Worm (Caenorhabditis elegans) whole organism, early embryonic: ENCODE measurements around the gene msp-77.
"Not testable (repeated sequence)": the region's sequence is repeated elsewhere in the genome, so short reads cannot be mapped to it uniquely, and the experiment has no call there.

ENCODE experiments used
- B0310.2 ChIP-seq: sonication (generic microtip); optimal IDR thresholded peaks from 2 replicates; lab custom pipeline; 2016; ENCODE audit warnings: mild to moderate bottlenecking, missing genetic modification characterization, missing compliant biosample characterization
- F13C5.2 ChIP-seq: sonication (generic microtip); optimal IDR thresholded peaks from 2 replicates; lab custom pipeline; 2017; ENCODE audit warnings: mild to moderate bottlenecking, missing genetic modification characterization, inconsistent platforms, missing compliant biosample characterization
- aly-1 ChIP-seq: sonication (generic microtip); optimal IDR thresholded peaks from 2 replicates; lab custom pipeline; 2016; ENCODE audit warnings: missing genetic modification characterization, missing compliant biosample characterization
- ama-1 ChIP-seq: fragments of 150-350 bp; optimal IDR thresholded peaks from 2 replicates; lab custom pipeline; 2014
- ceh-13 ChIP-seq: fragments of 200-800 bp; sonication (Bioruptor generic); optimal IDR thresholded peaks from 2 replicates; lab custom pipeline; 2018; ENCODE audit warnings: mild to moderate bottlenecking, missing genetic modification characterization, missing compliant biosample characterization
- ceh-36 ChIP-seq: sonication (generic microtip); optimal IDR thresholded peaks from 2 replicates; lab custom pipeline; 2016; ENCODE audit warnings: missing genetic modification characterization, inconsistent platforms, missing compliant biosample characterization
- ets-7 ChIP-seq: sonication (generic microtip); optimal IDR thresholded peaks from 2 replicates; lab custom pipeline; 2016; ENCODE audit warnings: missing genotype, missing genetic modification characterization, missing compliant biosample characterization
- flt-1 ChIP-seq: fragments of 200-800 bp; sonication (Bioruptor generic); IDR thresholded peaks from 2 replicates; pipeline ENCODE4 v1.3.6; 2022; ENCODE audit warnings: missing genetic modification characterization, missing compliant biosample characterization
- hmbx-1 ChIP-seq: sonication (generic microtip); optimal IDR thresholded peaks from 2 replicates; lab custom pipeline; 2016; ENCODE audit warnings: mild to moderate bottlenecking, missing genetic modification characterization, missing compliant biosample characterization
- hmg-4 ChIP-seq: fragments of 200-800 bp; sonication (Bioruptor generic); optimal IDR thresholded peaks from 2 replicates; lab custom pipeline; 2018; ENCODE audit warnings: mild to moderate bottlenecking, missing genetic modification characterization, missing compliant biosample characterization
- hnd-1 ChIP-seq: sonication (generic microtip); optimal IDR thresholded peaks from 2 replicates; lab custom pipeline; 2016; ENCODE audit warnings: missing genetic modification characterization, missing compliant biosample characterization
- pes-1 ChIP-seq: fragments of 200-800 bp; sonication (Bioruptor generic); IDR thresholded peaks from 2 replicates; pipeline ENCODE4 v1.3.6; 2022; ENCODE audit warnings: missing genetic modification reagents, missing genetic modification characterization, missing compliant biosample characterization
- scrt-1 ChIP-seq: fragments of 200-800 bp; sonication (Bioruptor generic); IDR thresholded peaks from 2 replicates; pipeline ENCODE4 v1.3.6; 2022; ENCODE audit warnings: missing genetic modification characterization, missing compliant biosample characterization
- sea-1 ChIP-seq: fragments of 200-800 bp; sonication (Bioruptor generic); conservative IDR thresholded peaks from 2 replicates; pipeline ENCODE4 v1.3.6; 2022; ENCODE audit warnings: missing genetic modification characterization, missing compliant biosample characterization
- tbx-11 ChIP-seq: fragments of 200-800 bp; sonication (Bioruptor generic); IDR thresholded peaks from 2 replicates; pipeline ENCODE4 v1.3.6; 2022; ENCODE audit warnings: missing genetic modification characterization, missing compliant biosample characterization
- tbx-37 ChIP-seq: fragments of 200-800 bp; sonication (Bioruptor generic); conservative IDR thresholded peaks from 2 replicates; pipeline ENCODE4 v1.3.6; 2022; ENCODE audit warnings: missing genetic modification reagents, missing genetic modification characterization, missing compliant biosample characterization
- tra-4 ChIP-seq: sonication (generic microtip); optimal IDR thresholded peaks from 2 replicates; lab custom pipeline; 2017; ENCODE audit warnings: missing genetic modification characterization, missing compliant biosample characterization

The msp-77 gene

ce11 chrIV:9884257-9884656, 10.2 kb upstream of the msp-77 start, which contains the start of the genes prp-18 and mccc-1:
TSS of gene prp-18 (minus strand) at chrIV:9884383.
TSS of gene mccc-1 (plus strand) at chrIV:9884570.
- TF ChIP-seq ceh-13 (GFP tag; lab: Kevin White, UChicago), result no peak
- TF ChIP-seq tbx-37 (GFP tag; lab: Robert Waterston, UW), result no peak
- TF ChIP-seq aly-1, result no peak
- no peak for TF ChIP-seq tbx-11 (GFP tag; lab: Robert Waterston, UW)
- TF ChIP-seq B0310.2 (tag; lab: Kevin White, UChicago), result no peak
- TF ChIP-seq hmg-4, result no peak

- TF ChIP-seq ets-7 (tag; lab: Kevin White, UChicago) (no peak), tbx-37 (GFP tag; lab: Robert Waterston, UW) (no peak), aly-1 (no peak), pes-1 (GFP tag; lab: Robert Waterston, UW) (no peak), ceh-13 (GFP tag; lab: Kevin White, UChicago) (no peak), ceh-36 (no peak), flt-1 (GFP tag; lab: Robert Waterston, UW) (no peak), tra-4 (tag; lab: Kevin White, UChicago) (no peak), hnd-1 (tag; lab: Kevin White, UChicago) (no peak), F13C5.2 (no peak), ama-1 (lab: Kevin White, UChicago) (no peak), hmbx-1 (tag; lab: Kevin White, UChicago) (no peak)
Observed at ce11 chrIV:9889857-9890256, 4.6 kb upstream of the msp-77 start, which contains the start of gene ttbk-3. TSS of gene ttbk-3 (minus strand) at chrIV:9889957.

- TF ChIP-seq tbx-37 (GFP tag; lab: Robert Waterston, UW), result no peak
- no peak for TF ChIP-seq hmbx-1 (tag; lab: Kevin White, UChicago)
- no peak for TF ChIP-seq hmg-4
- no peak for TF ChIP-seq ceh-36
- TF ChIP-seq ceh-13 (GFP tag; lab: Kevin White, UChicago), result no peak
- no peak for TF ChIP-seq tra-4 (tag; lab: Kevin White, UChicago)
- no peak for TF ChIP-seq flt-1 (GFP tag; lab: Robert Waterston, UW)
- no peak for TF ChIP-seq B0310.2 (tag; lab: Kevin White, UChicago)
- TF ChIP-seq sea-1 (GFP tag; lab: Robert Waterston, UW), result no peak
- TF ChIP-seq ets-7 (tag; lab: Kevin White, UChicago), result no peak
Observed at ce11 chrIV:9891938-9892337, 2.5 kb upstream of the msp-77 start, which contains the start of gene F32B6.4. TSS of gene F32B6.4 (minus strand) at chrIV:9892038.

- TF ChIP-seq ceh-36; flt-1 (GFP tag; lab: Robert Waterston, UW); hnd-1 (tag; lab: Kevin White, UChicago): not testable (repeated sequence)
Observed at ce11 chrIV:9893649-9894048, 782 bp upstream of the msp-77 start, which contains the start of gene sss-1. TSS of gene sss-1 (minus strand) at chrIV:9893749.

ce11 chrIV:9895088-9895487, 657 bp downstream of the msp-77 start, which contains the start of gene ssp-32:
TSS of gene ssp-32 (plus strand) at chrIV:9895388.
- TF ChIP-seq tra-4 (tag; lab: Kevin White, UChicago) (no peak), tbx-37 (GFP tag; lab: Robert Waterston, UW) (no peak), hnd-1 (tag; lab: Kevin White, UChicago) (no peak), hmbx-1 (tag; lab: Kevin White, UChicago) (no peak), hmg-4 (no peak), aly-1 (no peak), scrt-1 (no peak)

ce11 chrIV:9898712-9899111, 4.3 kb downstream of the msp-77 start, which contains the start of gene tbc-3:
TSS of gene tbc-3 (plus strand) at chrIV:9899012.
- no peak for TF ChIP-seq ets-7 (tag; lab: Kevin White, UChicago)
- TF ChIP-seq ama-1 (lab: Kevin White, UChicago), result no peak
- no peak for TF ChIP-seq F13C5.2
- no peak for TF ChIP-seq hmg-4
- no peak for TF ChIP-seq B0310.2 (tag; lab: Kevin White, UChicago)
- TF ChIP-seq tbx-11 (GFP tag; lab: Robert Waterston, UW), result no peak
- no peak for TF ChIP-seq ceh-36
- TF ChIP-seq aly-1, result no peak
- TF ChIP-seq scrt-1, result no peak
- TF ChIP-seq pes-1 (GFP tag; lab: Robert Waterston, UW), result no peak
- no peak for TF ChIP-seq tra-4 (tag; lab: Kevin White, UChicago)
- no peak for TF ChIP-seq flt-1 (GFP tag; lab: Robert Waterston, UW)

ce11 chrIV:9899227-9899626, 4.8 kb downstream of the msp-77 start:
- no peak for TF ChIP-seq pes-1 (GFP tag; lab: Robert Waterston, UW)
- TF ChIP-seq tbx-37 (GFP tag; lab: Robert Waterston, UW), result no peak
- no peak for TF ChIP-seq ets-7 (tag; lab: Kevin White, UChicago)
- no peak for TF ChIP-seq scrt-1
- no peak for TF ChIP-seq ceh-36
- no peak for TF ChIP-seq aly-1
- TF ChIP-seq flt-1 (GFP tag; lab: Robert Waterston, UW), result no peak
- TF ChIP-seq F13C5.2, result no peak
- TF ChIP-seq ama-1 (lab: Kevin White, UChicago), result no peak
- no peak for TF ChIP-seq hnd-1 (tag; lab: Kevin White, UChicago)
- TF ChIP-seq ceh-13 (GFP tag; lab: Kevin White, UChicago), result no peak
- no peak for TF ChIP-seq sea-1 (GFP tag; lab: Robert Waterston, UW)
- no peak for TF ChIP-seq hmg-4
- TF ChIP-seq B0310.2 (tag; lab: Kevin White, UChicago), result no peak
- TF ChIP-seq hmbx-1 (tag; lab: Kevin White, UChicago), result no peak
- no peak for TF ChIP-seq tbx-11 (GFP tag; lab: Robert Waterston, UW)
- no peak for TF ChIP-seq tra-4 (tag; lab: Kevin White, UChicago)

- no peak for TF ChIP-seq hmbx-1 (tag; lab: Kevin White, UChicago)
- TF ChIP-seq tbx-37 (GFP tag; lab: Robert Waterston, UW), result no peak
- TF ChIP-seq ceh-13 (GFP tag; lab: Kevin White, UChicago), result no peak
- TF ChIP-seq ets-7 (tag; lab: Kevin White, UChicago), result no peak
- no peak for TF ChIP-seq pes-1 (GFP tag; lab: Robert Waterston, UW)
- no peak for TF ChIP-seq aly-1
- TF ChIP-seq ama-1 (lab: Kevin White, UChicago), result no peak
- TF ChIP-seq hnd-1 (tag; lab: Kevin White, UChicago), result no peak
- no peak for TF ChIP-seq flt-1 (GFP tag; lab: Robert Waterston, UW)
Observed at ce11 chrIV:9903608-9904007, 9.2 kb downstream of the msp-77 start, which contains the start of gene best-13. TSS of gene best-13 (plus strand) at chrIV:9903908.
